Worm (Caenorhabditis elegans): ENCODE measurements around the gene srz-69.
"Not testable (repeated sequence)": the region's sequence is repeated elsewhere in the genome, so short reads cannot be mapped to it uniquely, and the experiment has no call there.

The srz-69 gene

ce11 chrIV:3442513-3442912 lies 34.5 kb downstream of the srz-69 start:
- TF ChIP-seq unc-62 (GFP tag; optimal IDR thresholded peaks at IDR 0.05): no peak

ce11 chrIV:3440848-3441247 lies 36.2 kb downstream of the srz-69 start, which contains the start of gene grd-10:
Gene grd-10 (plus strand): TSS chrIV:3441055.
- no peak for TF ChIP-seq unc-62 (GFP tag; optimal IDR thresholded peaks at IDR 0.05)

ce11 chrIV:3439354-3439753 lies 37.7 kb downstream of the srz-69 start, which contains the start of gene grd-3:
Gene grd-3 (plus strand): TSS chrIV:3439655.
- TF ChIP-seq unc-62 (GFP tag; optimal IDR thresholded peaks at IDR 0.05): no peak

- TF ChIP-seq unc-62 (GFP tag; optimal IDR thresholded peaks at IDR 0.05): no peak
Observed at ce11 chrIV:3438022-3438421, 39.0 kb downstream of the srz-69 start, which contains the start of gene grd-13. Gene grd-13 (plus strand): TSS chrIV:3438312.

ce11 chrIV:3436021-3436420 lies 41.0 kb downstream of the srz-69 start, which contains the start of gene srz-32:
Gene srz-32 (plus strand): TSS chrIV:3436321.
- TF ChIP-seq unc-62 (GFP tag; optimal IDR thresholded peaks at IDR 0.05): no peak

ce11 chrIV:3433387-3433786 lies 43.6 kb downstream of the srz-69 start, which contains the start of gene C04C3.7:
Gene C04C3.7 (minus strand): TSS chrIV:3433487.
- TF ChIP-seq unc-62 (GFP tag; optimal IDR thresholded peaks at IDR 0.05): not testable (repeated sequence)

- TF ChIP-seq unc-62 (GFP tag; optimal IDR thresholded peaks at IDR 0.05): no peak
Observed at ce11 chrIV:3428434-3428950, 48.5 kb downstream of the srz-69 start, which contains the start of the genes C04C3.9 and srz-60. Gene C04C3.9 (minus strand): TSS chrIV:3428534. Gene srz-60 (plus strand): TSS chrIV:3428900.
